Fruit fly (Drosophila melanogaster): ENCODE results near the gene CG7453.

CG7453 gene

dm6 chrX:19167586-19168403 lies 12.2 kb upstream of the CG7453 start (continued):
- TF ChIP-seq fd3F (GFP tag; optimal IDR thresholded peaks at IDR 0.05) (no peak), CG2202 (tag; optimal IDR thresholded peaks at IDR 0.05) (no peak), CG33213 (GFP tag; optimal IDR thresholded peaks at IDR 0.05) (no peak), abd-A (tag; optimal IDR thresholded peaks at IDR 0.05) (peak; percentile 77), CG17361 (GFP tag; IDR thresholded peaks at IDR 0.05) (no peak), tin (GFP tag; optimal IDR thresholded peaks at IDR 0.05) (no peak)

- TF ChIP-seq stwl (tag; optimal IDR thresholded peaks at IDR 0.05) (peak; percentile 93), CG15073 (GFP tag; optimal IDR thresholded peaks at IDR 0.05) (no peak), CG15269 (tag; optimal IDR thresholded peaks at IDR 0.05) (no peak), croc (GFP tag; conservative IDR thresholded peaks at IDR 0.05) (no peak), pita (GFP tag; optimal IDR thresholded peaks at IDR 0.05) (no peak), CG18599 (GFP tag; optimal IDR thresholded peaks at IDR 0.05) (no peak), bigmax (GFP tag; optimal IDR thresholded peaks at IDR 0.05) (no peak), Ssrp (tag; optimal IDR thresholded peaks at IDR 0.05) (no peak), Eip74EF (GFP tag; optimal IDR thresholded peaks at IDR 0.05) (no peak), Camta (GFP tag; optimal IDR thresholded peaks at IDR 0.05) (no peak), zf30C (GFP tag; optimal IDR thresholded peaks at IDR 0.05) (no peak), CG9932 (GFP tag; IDR thresholded peaks at IDR 0.05) (no peak), CG1647 (GFP tag; optimal IDR thresholded peaks at IDR 0.05) (no peak), Tbp (GFP tag; optimal IDR thresholded peaks at IDR 0.05) (no peak), onecut (GFP tag; IDR thresholded peaks at IDR 0.05) (no peak), fd102C (GFP tag; optimal IDR thresholded peaks at IDR 0.05) (no peak), CG4328 (GFP tag; optimal IDR thresholded peaks at IDR 0.05) (no peak), Ptx1 (GFP tag; IDR thresholded peaks at IDR 0.05) (no peak), CG17361 (GFP tag; IDR thresholded peaks at IDR 0.05) (no peak), Doc3 (GFP tag; IDR thresholded peaks at IDR 0.05; ENCODE audit: partially characterized antibody) (no peak), ac (GFP tag; optimal IDR thresholded peaks at IDR 0.05) (no peak), CG3163 (GFP tag; optimal IDR thresholded peaks at IDR 0.05) (no peak), Hmr (GFP tag; optimal IDR thresholded peaks at IDR 0.05) (no peak), CG15601 (tag; optimal IDR thresholded peaks at IDR 0.05) (no peak), CG2199 (GFP tag; IDR thresholded peaks at IDR 0.05) (no peak), ham (GFP tag; IDR thresholded peaks at IDR 0.05) (no peak), CTCF (GFP tag; optimal IDR thresholded peaks at IDR 0.05) (peak; percentile 24), CG13624 (GFP tag; optimal IDR thresholded peaks at IDR 0.05) (no peak), vnd (GFP tag; IDR thresholded peaks at IDR 0.05; ENCODE audit: partially characterized antibody) (no peak), CG7839 (tag; optimal IDR thresholded peaks at IDR 0.05) (no peak), CG8359 (GFP tag; optimal IDR thresholded peaks at IDR 0.05; ENCODE audit: borderline replicate concordance) (peak; percentile 39), btn (GFP tag; optimal IDR thresholded peaks at IDR 0.05) (no peak), Opbp (GFP tag; IDR thresholded peaks at IDR 0.05; ENCODE audit: partially characterized antibody) (no peak), tna (GFP tag; IDR thresholded peaks at IDR 0.05; ENCODE audit: partially characterized antibody) (no peak), D19B (GFP tag; optimal IDR thresholded peaks at IDR 0.05) (no peak), CG13424 (tag; optimal IDR thresholded peaks at IDR 0.05) (no peak), Dfd (GFP tag; optimal IDR thresholded peaks at IDR 0.05) (no peak), CG6765 (GFP tag; optimal IDR thresholded peaks at IDR 0.05) (no peak), CG16813 (GFP tag; IDR thresholded peaks at IDR 0.05; ENCODE audit: partially characterized antibody) (no peak), bbx (GFP tag; IDR thresholded peaks at IDR 0.05; ENCODE audit: partially characterized antibody) (no peak), Dref (GFP tag; IDR thresholded peaks at IDR 0.05) (no peak), CG4820 (GFP tag; optimal IDR thresholded peaks at IDR 0.05) (no peak), dpn (GFP tag; optimal IDR thresholded peaks at IDR 0.05) (no peak)
Observed at dm6 chrX:19170791-19171190, 9.2 kb upstream of the CG7453 start, which contains the start of gene Inx5. Gene Inx5, minus strand, starts transcription at chrX:19170883.
